Worm (Caenorhabditis elegans): ENCODE measurements around the gene bcas-2.

DNA sequence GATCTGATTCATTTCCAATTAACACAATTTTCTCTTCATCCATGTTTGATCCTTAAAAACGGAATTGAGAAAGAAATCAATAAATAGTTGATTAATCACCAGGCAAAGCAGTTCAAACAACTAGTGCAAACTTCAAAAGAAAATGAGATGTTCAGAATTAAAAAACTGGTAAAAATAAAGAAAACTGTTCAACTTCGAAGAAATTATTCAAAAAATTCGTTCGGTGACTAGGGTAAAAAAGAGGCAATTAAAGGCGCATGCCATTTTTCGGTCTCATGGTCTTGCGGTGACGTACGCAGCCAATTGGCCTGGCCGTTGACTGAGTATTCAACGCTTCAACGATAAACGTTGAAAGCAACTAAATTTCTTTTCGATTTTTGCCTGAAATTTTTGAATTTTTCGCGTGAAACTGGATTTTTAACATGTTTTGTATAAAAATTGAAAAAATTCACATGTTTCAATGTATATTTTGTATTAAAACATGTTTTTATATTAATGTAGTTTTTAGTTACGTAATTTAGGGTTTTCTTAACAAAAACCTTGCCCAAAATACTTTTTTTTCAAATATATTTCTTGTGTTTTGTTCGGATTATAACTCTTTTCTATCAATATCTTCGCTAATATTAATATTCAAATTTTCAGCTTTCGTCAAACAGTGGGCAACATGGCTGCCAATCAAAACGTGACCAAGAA, 39.3 kb downstream of the bcas-2 start, which contains the start of the genes sna-3 and rps-3:
- TF ChIP-seq ceh-43 (GFP tag; optimal IDR thresholded peaks at IDR 0.05) (no peak), ceh-39 (tag; optimal IDR thresholded peaks at IDR 0.05) (peak; percentile 74)
